Worm (Caenorhabditis elegans) whole organism, late embryonic: ENCODE measurements around the gene srg-11.

Source experiments
- F13H6.1 ChIP-seq: sonication (generic microtip); optimal IDR thresholded peaks from 2 replicates; lab custom pipeline; 2016; ENCODE audit warnings: missing genetic modification characterization, missing compliant biosample characterization
- T23F11.4 ChIP-seq: fragments of 200-800 bp; sonication (Bioruptor generic); optimal IDR thresholded peaks from 2 replicates; lab custom pipeline; 2018; ENCODE audit warnings: mild to moderate bottlenecking, missing genetic modification characterization, missing compliant biosample characterization
- Y22D7AL.16 ChIP-seq: sonication (generic microtip); optimal IDR thresholded peaks from 2 replicates; lab custom pipeline; 2016; ENCODE audit warnings: missing genetic modification characterization, missing compliant biosample characterization
- ceh-14 ChIP-seq: sonication (generic microtip); optimal IDR thresholded peaks from 2 replicates; lab custom pipeline; 2016; ENCODE audit warnings: missing genotype, missing genetic modification characterization, missing compliant biosample characterization
- ceh-18 ChIP-seq: sonication (generic microtip); optimal IDR thresholded peaks from 2 replicates; lab custom pipeline; 2016; ENCODE audit warnings: missing genetic modification characterization, missing compliant biosample characterization
- ceh-31 ChIP-seq: sonication (generic microtip); optimal IDR thresholded peaks from 2 replicates; lab custom pipeline; 2016; ENCODE audit warnings: missing genetic modification characterization, missing compliant biosample characterization
- ceh-34 ChIP-seq: sonication (generic microtip); optimal IDR thresholded peaks from 2 replicates; lab custom pipeline; 2016; ENCODE audit warnings: mild to moderate bottlenecking, missing genetic modification characterization, missing compliant biosample characterization
- ceh-45 ChIP-seq: fragments of 200-800 bp; sonication (Bioruptor generic); IDR thresholded peaks from 2 replicates; pipeline ENCODE4 v1.3.6; 2022; ENCODE audit warnings: missing genetic modification reagents, missing genetic modification characterization, missing compliant biosample characterization
- ceh-48 ChIP-seq: sonication (generic microtip); optimal IDR thresholded peaks from 2 replicates; lab custom pipeline; 2016; ENCODE audit warnings: missing genetic modification characterization, inconsistent platforms, missing compliant biosample characterization
- ceh-6 ChIP-seq: fragments of 200-800 bp; sonication (Bioruptor generic); optimal IDR thresholded peaks from 2 replicates; lab custom pipeline; 2018; ENCODE audit warnings: mild to moderate bottlenecking, missing genetic modification characterization, missing compliant biosample characterization
- ceh-9 ChIP-seq: sonication (generic microtip); optimal IDR thresholded peaks from 2 replicates; lab custom pipeline; 2016; ENCODE audit warnings: mild to moderate bottlenecking, missing genetic modification characterization, inconsistent platforms, missing compliant biosample characterization
- dmd-4 ChIP-seq: sonication (generic microtip); optimal IDR thresholded peaks from 2 replicates; lab custom pipeline; 2016; ENCODE audit warnings: borderline replicate concordance, missing genetic modification characterization, missing compliant biosample characterization
- dve-1 ChIP-seq: sonication (generic microtip); optimal IDR thresholded peaks from 2 replicates; lab custom pipeline; 2017; ENCODE audit warnings: antibody characterized with exemption, mild to moderate bottlenecking, missing genetic modification characterization, missing compliant biosample characterization
- eyg-1 ChIP-seq: sonication (generic microtip); optimal IDR thresholded peaks from 2 replicates; lab custom pipeline; 2016; ENCODE audit warnings: missing genotype, missing genetic modification characterization, missing compliant biosample characterization
- fax-1 ChIP-seq: sonication (generic microtip); optimal IDR thresholded peaks from 2 replicates; lab custom pipeline; 2016; ENCODE audit warnings: missing genotype, missing genetic modification characterization, missing compliant biosample characterization
- gmeb-2 ChIP-seq: sonication (generic microtip); optimal IDR thresholded peaks from 2 replicates; lab custom pipeline; 2016; ENCODE audit warnings: missing genetic modification characterization, inconsistent platforms, missing compliant biosample characterization
- hlh-13 ChIP-seq: fragments of 200-800 bp; sonication (Bioruptor generic); optimal IDR thresholded peaks from 2 replicates; lab custom pipeline; 2018; ENCODE audit warnings: mild to moderate bottlenecking, missing genetic modification characterization, missing compliant biosample characterization
- hlh-15 ChIP-seq: sonication (generic microtip); optimal IDR thresholded peaks from 2 replicates; lab custom pipeline; 2016; ENCODE audit warnings: missing genetic modification characterization, missing compliant biosample characterization
- lim-6 ChIP-seq: sonication (generic microtip); optimal IDR thresholded peaks from 2 replicates; lab custom pipeline; 2016; ENCODE audit warnings: missing genetic modification characterization, missing compliant biosample characterization
- lin-11 ChIP-seq: fragments of 200-800 bp; sonication (Bioruptor generic); optimal IDR thresholded peaks from 2 replicates; lab custom pipeline; 2018; ENCODE audit warnings: mild to moderate bottlenecking, missing genetic modification characterization, missing compliant biosample characterization
- madf-2 ChIP-seq: sonication (generic microtip); optimal IDR thresholded peaks from 2 replicates; lab custom pipeline; 2017; ENCODE audit warnings: missing genetic modification characterization, missing compliant biosample characterization
- mec-3 ChIP-seq: sonication (generic microtip); optimal IDR thresholded peaks from 2 replicates; lab custom pipeline; 2016; ENCODE audit warnings: borderline replicate concordance, missing genetic modification characterization, missing compliant biosample characterization
- nfya-1 ChIP-seq: sonication (generic microtip); optimal IDR thresholded peaks from 2 replicates; lab custom pipeline; 2017; ENCODE audit warnings: missing genetic modification characterization, mild to moderate bottlenecking, missing compliant biosample characterization, antibody characterized with exemption, moderate library complexity
- nhr-11 ChIP-seq: fragments of 150-350 bp; optimal IDR thresholded peaks from 2 replicates; lab custom pipeline; 2014; ENCODE audit warnings: missing biosample characterization, missing genetic modification characterization
- nhr-232 ChIP-seq: sonication (generic microtip); optimal IDR thresholded peaks from 2 replicates; lab custom pipeline; 2016; ENCODE audit warnings: missing genetic modification characterization, missing compliant biosample characterization
- npax-4 ChIP-seq: sonication (generic microtip); optimal IDR thresholded peaks from 2 replicates; lab custom pipeline; 2016; ENCODE audit warnings: missing genetic modification characterization, missing compliant biosample characterization
- odd-2 ChIP-seq: sonication (generic microtip); optimal IDR thresholded peaks from 2 replicates; lab custom pipeline; 2017; ENCODE audit warnings: antibody characterized with exemption, mild to moderate bottlenecking, missing genetic modification characterization, missing compliant biosample characterization
- pha-2 ChIP-seq: sonication (generic microtip); optimal IDR thresholded peaks from 2 replicates; lab custom pipeline; 2017; ENCODE audit warnings: mild to moderate bottlenecking, missing genetic modification characterization, missing compliant biosample characterization
- ref-2 ChIP-seq: sonication (generic microtip); optimal IDR thresholded peaks from 2 replicates; lab custom pipeline; 2016; ENCODE audit warnings: missing genetic modification characterization, missing compliant biosample characterization
- sox-2 ChIP-seq: fragments of 200-800 bp; sonication (Bioruptor generic); IDR thresholded peaks from 2 replicates; pipeline ENCODE4 v1.3.6; 2022; ENCODE audit warnings: missing genetic modification reagents, missing genetic modification characterization, missing compliant biosample characterization
- tbx-2 ChIP-seq: sonication (generic microtip); optimal IDR thresholded peaks from 2 replicates; lab custom pipeline; 2016; ENCODE audit warnings: missing genetic modification characterization, missing compliant biosample characterization
- ttx-3 ChIP-seq: sonication (generic microtip); optimal IDR thresholded peaks from 2 replicates; lab custom pipeline; 2016; ENCODE audit warnings: missing genetic modification reagents, missing genetic modification characterization, missing compliant biosample characterization
- unc-42 ChIP-seq: sonication (generic microtip); optimal IDR thresholded peaks from 2 replicates; lab custom pipeline; 2016; ENCODE audit warnings: missing genotype, missing genetic modification characterization, missing compliant biosample characterization
- unc-86 ChIP-seq: sonication (generic microtip); optimal IDR thresholded peaks from 2 replicates; lab custom pipeline; 2016; ENCODE audit warnings: missing genetic modification characterization, missing compliant biosample characterization
- zip-5 ChIP-seq: sonication (generic microtip); optimal IDR thresholded peaks from 2 replicates; lab custom pipeline; 2016; ENCODE audit warnings: missing genetic modification characterization, missing compliant biosample characterization
- ztf-16 ChIP-seq: sonication (generic microtip); optimal IDR thresholded peaks from 2 replicates; lab custom pipeline; 2017; ENCODE audit warnings: missing genetic modification characterization, missing compliant biosample characterization

srg-11 gene

ce11 chrIII:4653912-4654311 is 25.9 kb upstream of the srg-11 start:
- TF ChIP-seq gmeb-2 (no peak), tbx-2 (tag; lab: Kevin White, UChicago) (no peak), ceh-9 (tag; lab: Kevin White, UChicago) (no peak)

- TF ChIP-seq ceh-6 (GFP tag; lab: Kevin White, UChicago) (no peak), pha-2 (tag; lab: Kevin White, UChicago) (no peak), ceh-31 (no peak), odd-2 (tag; lab: Kevin White, UChicago) (no peak), unc-42 (tag; lab: Kevin White, UChicago) (no peak)
- TF ChIP-seq, all 69 proteins: peak for 0
Observed at ce11 chrIII:4655402-4655801, 24.4 kb upstream of the srg-11 start, which contains the start of gene T23F11.2. TSS of gene T23F11.2 (minus strand) at chrIII:4655502.

ce11 chrIII:4656415-4656814 is 23.4 kb upstream of the srg-11 start:
- TF ChIP-seq nhr-11 (tag; lab: Kevin White, UChicago) (no peak), ceh-31 (peak; percentile 79), lim-6 (tag; lab: Kevin White, UChicago) (peak; percentile 9), ref-2 (no peak), unc-42 (tag; lab: Kevin White, UChicago) (peak; percentile 66), T23F11.4 (no peak), nfya-1 (tag; lab: Kevin White, UChicago) (peak; percentile 20), ceh-48 (peak; percentile 79), F13H6.1 (tag; lab: Kevin White, UChicago) (no peak)

- TF ChIP-seq sox-2 (no peak), unc-42 (tag; lab: Kevin White, UChicago) (peak; percentile 56)
Observed at ce11 chrIII:4657386-4657785, 22.4 kb upstream of the srg-11 start.

- TF ChIP-seq ceh-18 (no peak), ztf-16 (no peak), ref-2 (no peak), madf-2 (tag; lab: Kevin White, UChicago) (no peak), mec-3 (no peak), ttx-3 (no peak), ceh-48 (no peak), npax-4 (tag; lab: Kevin White, UChicago) (no peak), sox-2 (no peak), ceh-14 (tag; lab: Kevin White, UChicago) (no peak), odd-2 (tag; lab: Kevin White, UChicago) (no peak), ceh-31 (no peak), lin-11 (tag; lab: Kevin White, UChicago) (no peak), dve-1 (tag; lab: Kevin White, UChicago) (no peak), nhr-232 (no peak), dmd-4 (tag; lab: Kevin White, UChicago) (no peak), zip-5 (tag; lab: Kevin White, UChicago) (no peak), hlh-13 (no peak), unc-42 (tag; lab: Kevin White, UChicago) (no peak)
Observed at ce11 chrIII:4658384-4658844, 21.4 kb upstream of the srg-11 start, which contains the start of gene cdka-1. TSS of gene cdka-1 (plus strand) at chrIII:4658794.

ce11 chrIII:4659426-4659825 is 20.4 kb upstream of the srg-11 start:
- TF ChIP-seq unc-86 (tag; lab: Kevin White, UChicago): no peak
- TF ChIP-seq dve-1 (tag; lab: Kevin White, UChicago): no peak
- TF ChIP-seq hlh-15 (tag; lab: Kevin White, UChicago): no peak
- no peak for TF ChIP-seq nhr-232
- TF ChIP-seq gmeb-2: no peak
- no peak for TF ChIP-seq eyg-1 (tag; lab: Kevin White, UChicago)
- no peak for TF ChIP-seq ceh-45
- TF ChIP-seq ceh-34 (tag; lab: Kevin White, UChicago): no peak
- TF ChIP-seq fax-1 (tag; lab: Kevin White, UChicago): no peak
- TF ChIP-seq Y22D7AL.16 (tag; lab: Kevin White, UChicago): no peak
- TF ChIP-seq dmd-4 (tag; lab: Kevin White, UChicago): no peak
- no peak for TF ChIP-seq ceh-31
